Fruit fly (Drosophila melanogaster): Measurements from ENCODE around the gene CG15130.
A peak's percentile ranks its signal among the peaks of the same experiment; 100 is the strongest.
"Not testable (repeated sequence)": the region's sequence is repeated elsewhere in the genome, so short reads cannot be mapped to it uniquely, and the experiment has no call there.

CG15130 gene

DNA sequence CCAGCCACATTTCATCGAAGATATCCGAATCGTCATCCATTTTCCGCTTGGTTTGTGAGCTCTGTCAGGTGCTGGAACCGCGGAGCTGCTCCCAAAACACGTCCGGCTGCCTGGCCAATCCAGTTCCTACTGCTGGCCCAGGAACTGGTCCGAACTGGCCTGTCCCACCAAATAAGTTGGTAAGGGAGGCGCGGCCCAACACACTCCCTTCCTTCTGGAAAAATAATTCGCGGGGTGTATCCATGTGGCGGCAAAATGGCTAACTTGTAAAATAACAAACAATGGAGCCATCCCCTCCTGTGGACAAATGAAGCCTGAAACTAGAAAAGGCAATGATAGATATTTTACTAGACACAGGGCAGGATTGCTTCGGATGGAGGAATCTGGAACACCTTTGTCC, at the start of gene CG15130:
TSS of gene CG15130 (minus strand) at position 101 of the 400 bp plus-strand sequence.
- no peak for TF ChIP-seq Hr78 (GFP tag; optimal IDR thresholded peaks at IDR 0.05)
- TF ChIP-seq woc (GFP tag; optimal IDR thresholded peaks at IDR 0.05), result no peak
- TF ChIP-seq Vsx2 (GFP tag; optimal IDR thresholded peaks at IDR 0.05; ENCODE audit: partially characterized antibody), result no peak
- no peak for TF ChIP-seq CG9705 (GFP tag; optimal IDR thresholded peaks at IDR 0.05)
- no peak for TF ChIP-seq Mio (GFP tag; optimal IDR thresholded peaks at IDR 0.05)
- TF ChIP-seq h (GFP tag; optimal IDR thresholded peaks at IDR 0.05), result no peak
- no peak for TF ChIP-seq tai (GFP tag; optimal IDR thresholded peaks at IDR 0.05)
- TF ChIP-seq fru (GFP tag; optimal IDR thresholded peaks at IDR 0.05), result no peak
- TF ChIP-seq Rel (GFP tag; optimal IDR thresholded peaks at IDR 0.05), result no peak
- TF ChIP-seq Rel (tag; optimal IDR thresholded peaks at IDR 0.05), result no peak

DNA sequence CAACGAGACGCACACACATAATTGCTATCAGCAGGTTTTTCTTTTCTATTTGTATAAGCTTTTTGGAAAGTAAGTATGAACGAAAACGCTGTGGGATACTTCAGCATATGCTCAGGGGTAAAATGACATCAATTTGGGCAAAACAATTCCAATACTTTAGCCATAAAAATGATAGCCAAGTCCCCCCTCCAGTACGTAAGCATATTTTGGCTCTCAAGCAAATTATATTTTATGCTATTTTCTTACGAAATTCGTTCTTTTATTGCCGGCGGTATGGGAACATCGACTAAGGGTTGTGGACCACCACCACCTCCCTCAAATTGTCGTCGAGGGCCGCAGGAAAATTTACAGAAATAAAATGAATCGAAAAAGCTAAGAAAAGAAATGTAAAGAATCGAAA, 48.8 kb upstream of the CG15130 start, which contains the start of gene CG43233:
TSS of gene CG43233 (minus strand) at position 101 of the 400 bp plus-strand sequence.
- TF ChIP-seq Jra (GFP tag; optimal IDR thresholded peaks at IDR 0.05) (no peak), usp (GFP tag; optimal IDR thresholded peaks at IDR 0.05) (no peak), dl (GFP tag; optimal IDR thresholded peaks at IDR 0.05; ENCODE audit: insufficient read depth in 1 of 2, partially characterized antibody in 2 of 2) (no peak), Hr78 (GFP tag; optimal IDR thresholded peaks at IDR 0.05) (no peak), psq (GFP tag; optimal IDR thresholded peaks at IDR 0.05) (no peak)

DNA sequence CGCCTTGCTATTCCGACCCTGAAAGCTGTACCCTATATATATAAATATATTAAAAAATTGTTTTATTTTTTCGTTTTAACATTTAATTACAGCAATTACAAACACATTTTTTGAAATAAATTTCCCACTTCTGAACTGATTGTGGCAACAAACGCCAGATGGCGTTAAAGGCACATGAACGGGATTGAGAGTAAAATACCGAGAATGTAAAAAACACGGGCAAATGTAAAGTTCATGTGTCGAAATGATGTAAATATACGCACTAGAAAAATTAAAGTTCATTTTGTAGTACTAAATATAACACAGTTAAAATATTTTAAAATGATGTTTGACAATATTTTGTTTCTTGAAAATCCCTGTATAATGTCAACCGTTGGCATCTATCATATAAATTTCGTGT, 39.9 kb upstream of the CG15130 start:
- TF ChIP-seq tai (GFP tag; optimal IDR thresholded peaks at IDR 0.05), result no peak
- TF ChIP-seq h (GFP tag; optimal IDR thresholded peaks at IDR 0.05), result no peak
- no peak for TF ChIP-seq Mio (GFP tag; optimal IDR thresholded peaks at IDR 0.05)
- no peak for TF ChIP-seq lola (GFP tag; optimal IDR thresholded peaks at IDR 0.05)
- TF ChIP-seq usp (GFP tag; optimal IDR thresholded peaks at IDR 0.05), result no peak
- no peak for TF ChIP-seq Abd-B (GFP tag; optimal IDR thresholded peaks at IDR 0.05)
- no peak for TF ChIP-seq Rel (GFP tag; optimal IDR thresholded peaks at IDR 0.05)
- no peak for TF ChIP-seq Rel (tag; optimal IDR thresholded peaks at IDR 0.05)
- TF ChIP-seq fru (GFP tag; optimal IDR thresholded peaks at IDR 0.05), result no peak
- no peak for TF ChIP-seq GATAd (GFP tag; optimal IDR thresholded peaks at IDR 0.05)

- TF ChIP-seq HLH106 (tag; optimal IDR thresholded peaks at IDR 0.05) (peak; percentile 60), foxo (GFP tag; optimal IDR thresholded peaks at IDR 0.05) (peak in 1 of 2 experiments; percentile 46), Dif (GFP tag; optimal IDR thresholded peaks at IDR 0.05; ENCODE audit: partially characterized antibody) (no peak), fru (GFP tag; optimal IDR thresholded peaks at IDR 0.05) (peak; percentile 46), rgr (GFP tag; optimal IDR thresholded peaks at IDR 0.05) (peak; percentile 45), pan (optimal IDR thresholded peaks at IDR 0.05) (no peak), Myc (optimal IDR thresholded peaks at IDR 0.05) (no peak), ey (GFP tag; optimal IDR thresholded peaks at IDR 0.05) (peak; percentile 17), OdsH (GFP tag; optimal IDR thresholded peaks at IDR 0.05) (peak; percentile 4), h (GFP tag; optimal IDR thresholded peaks at IDR 0.05) (peak; percentile 41), psq (GFP tag; optimal IDR thresholded peaks at IDR 0.05) (peak; percentile 33), dl (GFP tag; optimal IDR thresholded peaks at IDR 0.05; ENCODE audit: insufficient read depth in 1 of 2, partially characterized antibody in 2 of 2) (no peak), Hnf4 (GFP tag; optimal IDR thresholded peaks at IDR 0.05) (peak; percentile 61), CG9705 (GFP tag; optimal IDR thresholded peaks at IDR 0.05) (peak; percentile 43), dmrt93B (GFP tag; optimal IDR thresholded peaks at IDR 0.05) (peak; percentile 39), Sp1 (GFP tag; optimal IDR thresholded peaks at IDR 0.05) (peak; percentile 65), CrebA (GFP tag; optimal IDR thresholded peaks at IDR 0.05; ENCODE audit: borderline replicate concordance) (no peak), woc (GFP tag; optimal IDR thresholded peaks at IDR 0.05) (peak; percentile 12), Rel (GFP tag; optimal IDR thresholded peaks at IDR 0.05) (no peak), Rel (tag; optimal IDR thresholded peaks at IDR 0.05) (peak; percentile 49)
Observed at dm6 chr2L:20463316-20463856, 38.9 kb upstream of the CG15130 start, which contains the start of gene CG2493. Gene CG2493, minus strand, starts transcription at chr2L:20463444.

DNA sequence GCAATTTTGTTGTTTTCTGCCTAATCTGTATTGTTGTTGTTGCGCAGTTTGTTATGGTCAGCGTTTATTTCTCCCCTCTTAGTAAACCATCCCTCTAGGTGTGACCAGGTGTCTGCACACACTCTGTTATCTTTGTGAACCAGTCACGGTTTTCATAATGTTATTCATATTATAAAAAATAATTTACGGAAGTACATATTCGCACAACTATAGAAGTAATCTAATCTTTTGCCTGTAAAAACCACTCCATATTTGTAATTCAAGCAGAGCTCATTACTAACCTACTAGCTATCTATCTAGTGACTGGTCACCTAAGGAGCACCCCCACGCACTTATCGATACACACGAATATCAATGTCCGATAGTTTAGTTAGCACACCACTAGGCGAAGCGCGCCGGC, 34.5 kb upstream of the CG15130 start, which contains the start of the genes CG18858 and Cdc23:
TSS of gene CG18858 (minus strand) at position 101 of the 400 bp plus-strand sequence.
TSS of gene Cdc23 (plus strand) at position 368 of the 400 bp plus-strand sequence.
- not testable (repeated sequence) for TF ChIP-seq rgr (GFP tag; optimal IDR thresholded peaks at IDR 0.05); CrebA (GFP tag; optimal IDR thresholded peaks at IDR 0.05; ENCODE audit: borderline replicate concordance); brk (GFP tag; optimal IDR thresholded peaks at IDR 0.05)

All from whole organism, wandering third instar larva.